Worm (Caenorhabditis elegans): ENCODE results near the gene cey-4.

The cey-4 gene

ce11 chrIII:10904320-10904961 lies 35.9 kb upstream of the cey-4 start:
- no peak for TF ChIP-seq hmg-4 (GFP tag; optimal IDR thresholded peaks at IDR 0.05)
- TF ChIP-seq ama-1 (optimal IDR thresholded peaks at IDR 0.05) = no peak
- TF ChIP-seq tra-4 (tag; optimal IDR thresholded peaks at IDR 0.05) = no peak
- TF ChIP-seq tbx-37 (GFP tag; conservative IDR thresholded peaks at IDR 0.05) = no peak
- no peak for TF ChIP-seq F13C5.2 (tag; optimal IDR thresholded peaks at IDR 0.05)
- TF ChIP-seq aly-1 (tag; optimal IDR thresholded peaks at IDR 0.05) = no peak
- no peak for TF ChIP-seq sea-1 (GFP tag; conservative IDR thresholded peaks at IDR 0.05)
- TF ChIP-seq ets-7 (tag; optimal IDR thresholded peaks at IDR 0.05) = no peak
- no peak for TF ChIP-seq hnd-1 (tag; optimal IDR thresholded peaks at IDR 0.05)
- TF ChIP-seq B0310.2 (tag; optimal IDR thresholded peaks at IDR 0.05) = no peak
- no peak for TF ChIP-seq ceh-36 (tag; optimal IDR thresholded peaks at IDR 0.05)
- no peak for TF ChIP-seq hmbx-1 (tag; optimal IDR thresholded peaks at IDR 0.05)
- TF ChIP-seq tbx-11 (GFP tag; IDR thresholded peaks at IDR 0.05) = no peak
- TF ChIP-seq flt-1 (GFP tag; IDR thresholded peaks at IDR 0.05) = no peak
- TF ChIP-seq scrt-1 (GFP tag; IDR thresholded peaks at IDR 0.05) = no peak
- TF ChIP-seq pes-1 (GFP tag; IDR thresholded peaks at IDR 0.05) = no peak
- TF ChIP-seq ceh-13 (GFP tag; optimal IDR thresholded peaks at IDR 0.05) = no peak

DNA sequence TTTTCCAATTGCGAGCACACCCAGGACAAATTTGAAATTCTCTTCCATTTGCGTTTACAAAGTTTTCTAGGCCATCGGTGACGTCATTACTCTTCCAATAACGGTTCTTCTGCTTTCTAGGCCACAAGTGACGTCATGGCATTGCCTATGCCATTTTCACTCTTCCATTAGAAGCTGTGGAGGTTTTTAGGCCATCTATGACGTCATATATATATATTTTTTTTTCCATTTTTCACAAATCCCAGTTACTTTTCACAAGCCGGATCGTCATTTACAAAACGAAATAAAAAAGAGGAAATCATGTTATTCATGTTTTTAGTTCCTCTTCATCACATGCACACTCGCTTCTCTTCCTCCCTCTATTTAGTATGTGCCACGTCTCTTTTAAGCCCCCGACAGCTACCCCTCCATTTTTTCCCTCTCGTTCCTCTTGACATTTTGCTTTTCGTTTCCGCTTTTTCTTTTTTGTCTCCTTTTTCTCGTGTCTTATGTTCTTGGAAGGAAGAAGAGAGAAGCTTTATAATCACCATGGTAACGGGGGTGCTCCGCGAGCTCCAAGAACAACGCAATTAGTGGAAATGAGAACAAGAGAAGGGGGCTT lies 34.6 kb upstream of the cey-4 start:
- TF ChIP-seq hmbx-1 (tag; optimal IDR thresholded peaks at IDR 0.05) = no peak
- TF ChIP-seq flt-1 (GFP tag; IDR thresholded peaks at IDR 0.05) = no peak
- no peak for TF ChIP-seq B0310.2 (tag; optimal IDR thresholded peaks at IDR 0.05)
- TF ChIP-seq hnd-1 (tag; optimal IDR thresholded peaks at IDR 0.05) = no peak
- no peak for TF ChIP-seq tra-4 (tag; optimal IDR thresholded peaks at IDR 0.05)
- TF ChIP-seq scrt-1 (GFP tag; IDR thresholded peaks at IDR 0.05) = no peak
- TF ChIP-seq tbx-11 (GFP tag; IDR thresholded peaks at IDR 0.05) = no peak
- no peak for TF ChIP-seq sea-1 (GFP tag; conservative IDR thresholded peaks at IDR 0.05)
- TF ChIP-seq ets-7 (tag; optimal IDR thresholded peaks at IDR 0.05) = no peak
- TF ChIP-seq hmg-4 (GFP tag; optimal IDR thresholded peaks at IDR 0.05) = no peak
- no peak for TF ChIP-seq ceh-13 (GFP tag; optimal IDR thresholded peaks at IDR 0.05)
- TF ChIP-seq tbx-37 (GFP tag; conservative IDR thresholded peaks at IDR 0.05) = no peak
- no peak for TF ChIP-seq ama-1 (optimal IDR thresholded peaks at IDR 0.05)
- TF ChIP-seq F13C5.2 (tag; optimal IDR thresholded peaks at IDR 0.05) = no peak
- TF ChIP-seq aly-1 (tag; optimal IDR thresholded peaks at IDR 0.05) = no peak
- no peak for TF ChIP-seq pes-1 (GFP tag; IDR thresholded peaks at IDR 0.05)
- TF ChIP-seq ceh-36 (tag; optimal IDR thresholded peaks at IDR 0.05) = no peak

DNA sequence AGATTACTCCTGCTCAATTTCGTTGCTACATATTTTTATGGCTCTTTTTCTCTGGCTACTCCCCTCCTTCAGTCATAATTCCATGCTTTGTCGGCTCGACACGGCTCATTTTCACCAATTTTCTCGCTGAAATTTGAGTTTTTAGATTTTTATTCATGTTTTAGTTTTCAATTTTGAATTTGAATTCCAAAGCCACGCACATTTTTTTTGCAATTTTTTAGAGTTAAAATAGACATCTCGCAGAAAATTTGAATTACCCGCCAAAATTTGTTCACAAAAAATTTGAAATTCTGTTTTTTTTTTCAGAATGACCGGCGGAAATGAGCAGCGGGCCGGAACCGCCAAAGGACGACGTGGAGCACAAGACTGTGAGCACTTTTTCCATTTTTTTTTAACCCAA lies 33.8 kb upstream of the cey-4 start, which contains the start of gene unc-119:
Gene unc-119, plus strand, starts transcription at position 301 of the 400 bp plus-strand sequence.
- TF ChIP-seq ceh-13 (GFP tag; optimal IDR thresholded peaks at IDR 0.05) = no peak
- TF ChIP-seq sea-1 (GFP tag; conservative IDR thresholded peaks at IDR 0.05) = no peak
- TF ChIP-seq tra-4 (tag; optimal IDR thresholded peaks at IDR 0.05) = no peak
- no peak for TF ChIP-seq flt-1 (GFP tag; IDR thresholded peaks at IDR 0.05)
- no peak for TF ChIP-seq ets-7 (tag; optimal IDR thresholded peaks at IDR 0.05)
- no peak for TF ChIP-seq aly-1 (tag; optimal IDR thresholded peaks at IDR 0.05)
- no peak for TF ChIP-seq tbx-37 (GFP tag; conservative IDR thresholded peaks at IDR 0.05)
- no peak for TF ChIP-seq hmbx-1 (tag; optimal IDR thresholded peaks at IDR 0.05)
- TF ChIP-seq hmg-4 (GFP tag; optimal IDR thresholded peaks at IDR 0.05) = no peak
- TF ChIP-seq ceh-36 (tag; optimal IDR thresholded peaks at IDR 0.05) = no peak

DNA sequence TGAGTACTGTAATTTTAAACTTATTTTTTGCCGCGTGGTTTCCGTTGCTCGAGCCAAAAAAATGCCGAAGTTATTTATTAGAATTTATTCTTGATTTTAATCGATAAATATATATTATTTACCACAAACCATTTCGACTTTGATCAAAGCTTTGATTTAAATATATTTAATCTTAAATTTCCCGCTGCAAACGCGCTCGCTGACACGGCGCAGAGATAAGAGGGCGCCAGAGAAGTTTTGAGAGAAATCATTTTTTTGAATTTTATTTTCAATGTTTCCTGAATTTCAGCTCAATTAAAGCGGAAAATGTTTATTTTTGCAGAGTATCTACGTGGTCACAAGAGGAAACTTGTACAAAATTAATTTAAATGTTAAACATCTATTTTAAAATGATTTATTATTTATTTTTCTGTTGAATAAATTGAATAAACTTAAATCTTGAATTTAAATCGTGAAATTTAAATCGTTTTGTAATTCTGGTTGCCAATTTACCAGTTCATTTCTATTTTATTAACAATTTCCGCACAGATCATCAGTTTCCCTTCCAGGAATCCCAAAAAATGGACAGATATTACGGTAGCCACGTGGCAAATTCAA lies 27.4 kb upstream of the cey-4 start, which contains the start of gene com-1:
Gene com-1, plus strand, starts transcription at position 547 of the 597 bp plus-strand sequence.
- TF ChIP-seq aly-1 (tag; optimal IDR thresholded peaks at IDR 0.05) (no peak), ceh-36 (tag; optimal IDR thresholded peaks at IDR 0.05) (no peak), B0310.2 (tag; optimal IDR thresholded peaks at IDR 0.05) (no peak), F13C5.2 (tag; optimal IDR thresholded peaks at IDR 0.05) (no peak), hmbx-1 (tag; optimal IDR thresholded peaks at IDR 0.05) (no peak), hmg-4 (GFP tag; optimal IDR thresholded peaks at IDR 0.05) (no peak), ceh-13 (GFP tag; optimal IDR thresholded peaks at IDR 0.05) (no peak), sea-1 (GFP tag; conservative IDR thresholded peaks at IDR 0.05) (no peak), hnd-1 (tag; optimal IDR thresholded peaks at IDR 0.05) (no peak), ama-1 (optimal IDR thresholded peaks at IDR 0.05) (no peak), ets-7 (tag; optimal IDR thresholded peaks at IDR 0.05) (no peak), tbx-11 (GFP tag; IDR thresholded peaks at IDR 0.05) (no peak), pes-1 (GFP tag; IDR thresholded peaks at IDR 0.05) (no peak), scrt-1 (GFP tag; IDR thresholded peaks at IDR 0.05) (no peak)

DNA sequence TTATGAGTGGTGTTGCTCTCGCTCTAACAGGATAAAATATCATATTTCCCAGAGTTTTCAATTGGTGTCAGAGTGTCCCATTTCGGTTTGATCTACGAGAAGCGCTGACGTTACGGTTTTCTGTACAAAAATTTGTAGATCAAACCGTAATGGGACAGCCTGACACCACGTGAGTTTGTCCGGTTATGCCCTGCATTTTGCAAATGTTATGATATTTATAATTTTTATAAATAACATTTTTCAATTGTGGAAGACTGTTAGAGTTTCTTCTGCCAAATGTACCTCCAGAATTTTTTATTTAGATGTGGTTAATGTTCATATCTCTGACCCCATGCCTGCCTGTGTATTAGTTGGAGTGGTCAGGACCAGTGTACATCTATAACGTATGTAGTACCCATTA lies 25.7 kb upstream of the cey-4 start, which contains the start of gene fbxb-87:
Gene fbxb-87, plus strand, starts transcription at position 301 of the 400 bp plus-strand sequence.
- no peak for TF ChIP-seq hnd-1 (tag; optimal IDR thresholded peaks at IDR 0.05)
- TF ChIP-seq ceh-36 (tag; optimal IDR thresholded peaks at IDR 0.05) = no peak
- no peak for TF ChIP-seq sea-1 (GFP tag; conservative IDR thresholded peaks at IDR 0.05)
- no peak for TF ChIP-seq B0310.2 (tag; optimal IDR thresholded peaks at IDR 0.05)
- TF ChIP-seq ets-7 (tag; optimal IDR thresholded peaks at IDR 0.05) = no peak
- TF ChIP-seq scrt-1 (GFP tag; IDR thresholded peaks at IDR 0.05) = no peak
- no peak for TF ChIP-seq pes-1 (GFP tag; IDR thresholded peaks at IDR 0.05)
- no peak for TF ChIP-seq flt-1 (GFP tag; IDR thresholded peaks at IDR 0.05)
- no peak for TF ChIP-seq tbx-11 (GFP tag; IDR thresholded peaks at IDR 0.05)
- no peak for TF ChIP-seq hmbx-1 (tag; optimal IDR thresholded peaks at IDR 0.05)
- TF ChIP-seq tra-4 (tag; optimal IDR thresholded peaks at IDR 0.05) = no peak
- no peak for TF ChIP-seq ceh-13 (GFP tag; optimal IDR thresholded peaks at IDR 0.05)
- TF ChIP-seq ama-1 (optimal IDR thresholded peaks at IDR 0.05) = no peak
- no peak for TF ChIP-seq tbx-37 (GFP tag; conservative IDR thresholded peaks at IDR 0.05)
- TF ChIP-seq aly-1 (tag; optimal IDR thresholded peaks at IDR 0.05) = no peak
- no peak for TF ChIP-seq F13C5.2 (tag; optimal IDR thresholded peaks at IDR 0.05)
- TF ChIP-seq hmg-4 (GFP tag; optimal IDR thresholded peaks at IDR 0.05) = no peak

ce11 chrIII:10888824-10889223 lies 20.3 kb upstream of the cey-4 start:
- TF ChIP-seq pes-1 (GFP tag; IDR thresholded peaks at IDR 0.05) (no peak), tbx-37 (GFP tag; conservative IDR thresholded peaks at IDR 0.05) (no peak), ceh-36 (tag; optimal IDR thresholded peaks at IDR 0.05) (no peak), tra-4 (tag; optimal IDR thresholded peaks at IDR 0.05) (no peak), ama-1 (optimal IDR thresholded peaks at IDR 0.05) (no peak), hmbx-1 (tag; optimal IDR thresholded peaks at IDR 0.05) (no peak)
